Fruit fly (Drosophila melanogaster) whole organism, embryonic: ENCODE measurements around the gene CG6785.

ENCODE experiments used
- Asciz ChIP-seq: fragments of 200-800 bp; sonication (Bioruptor generic); optimal IDR thresholded peaks from 2 replicates; lab custom pipeline; 2017; ENCODE audit warnings: missing biosample characterization, mild to moderate bottlenecking, missing genetic modification characterization, missing genetic modification reagents
- Awh ChIP-seq: fragments of 200-800 bp; sonication (Bioruptor generic); IDR thresholded peaks from 2 replicates; pipeline ENCODE4, ENCODE4 v1.3.6; 2022; ENCODE audit warnings: missing biosample characterization, missing genetic modification characterization
- Blimp-1 ChIP-seq: fragments of 200-800 bp; sonication (Bioruptor generic); optimal IDR thresholded peaks from 3 replicates; lab custom pipeline; 2018; ENCODE audit warnings: missing biosample characterization, missing genetic modification characterization, mild to moderate bottlenecking, moderate library complexity, missing genetic modification reagents
- CG10147 ChIP-seq: fragments of 200-800 bp; sonication (Bioruptor generic); optimal IDR thresholded peaks from 2 replicates; lab custom pipeline; 2019; ENCODE audit warnings: missing biosample characterization, mild to moderate bottlenecking, missing genetic modification characterization, moderate library complexity
- CG1024 ChIP-seq: fragments of 200-800 bp; sonication (Bioruptor generic); IDR thresholded peaks from 2 replicates; pipeline ENCODE4 v1.3.6; 2022; ENCODE audit warnings: missing biosample characterization, missing genetic modification characterization
- CG12299 ChIP-seq: fragments of 200-800 bp; sonication (Bioruptor generic); optimal IDR thresholded peaks from 2 replicates; lab custom pipeline; 2018; ENCODE audit warnings: missing biosample characterization, mild to moderate bottlenecking, missing genetic modification characterization
- CG13296 ChIP-seq: fragments of 200-800 bp; sonication (Bioruptor generic); optimal IDR thresholded peaks from 3 replicates; lab custom pipeline; 2018; ENCODE audit warnings: missing biosample characterization, mild to moderate bottlenecking, missing genetic modification characterization
- CG14441 ChIP-seq: fragments of 200-800 bp; sonication (Bioruptor generic); IDR thresholded peaks from 2 replicates; pipeline ENCODE4 v1.3.6; 2022; ENCODE audit warnings: missing biosample characterization, missing genetic modification characterization
- CG15601 ChIP-seq: fragments of 200-800 bp; sonication (Bioruptor generic); optimal IDR thresholded peaks from 3 replicates; lab custom pipeline; 2019; ENCODE audit warnings: missing biosample characterization, mild to moderate bottlenecking, missing genetic modification characterization, moderate library complexity
- CG16779 ChIP-seq: fragments of 200-800 bp; sonication (Bioruptor generic); IDR thresholded peaks from 2 replicates; pipeline ENCODE4 v1.3.6; 2022; ENCODE audit warnings: missing biosample characterization, missing genetic modification characterization
- CG16815 ChIP-seq: fragments of 200-800 bp; sonication (Bioruptor generic); optimal IDR thresholded peaks from 3 replicates; lab custom pipeline; 2017; ENCODE audit warnings: missing biosample characterization, mild to moderate bottlenecking, missing genetic modification characterization
- CG17186 ChIP-seq: fragments of 200-800 bp; sonication (Bioruptor generic); optimal IDR thresholded peaks from 3 replicates; lab custom pipeline; 2017; ENCODE audit warnings: missing biosample characterization, missing genetic modification reagents, missing genetic modification characterization
- CG17612 ChIP-seq: fragments of 200-800 bp; sonication (Bioruptor generic); IDR thresholded peaks from 2 replicates; pipeline ENCODE4 v1.3.6; 2022; ENCODE audit warnings: missing biosample characterization, missing genetic modification characterization
- CG2202 ChIP-seq: fragments of 200-800 bp; sonication (Bioruptor generic); optimal IDR thresholded peaks from 2 replicates; lab custom pipeline; 2018; ENCODE audit warnings: missing biosample characterization, mild to moderate bottlenecking, missing genetic modification characterization
- CG3065 ChIP-seq: fragments of 200-800 bp; sonication (Bioruptor generic); optimal IDR thresholded peaks from 2 replicates; lab custom pipeline; 2016; ENCODE audit warnings: missing biosample characterization, missing genetic modification characterization
- CG32532 ChIP-seq: fragments of 200-800 bp; sonication (Bioruptor generic); IDR thresholded peaks from 2 replicates; pipeline ENCODE4 v1.3.6; 2022; ENCODE audit warnings: missing biosample characterization, missing genetic modification characterization
- CG3726 ChIP-seq: fragments of 200-800 bp; sonication (Bioruptor generic); IDR thresholded peaks from 3 replicates; pipeline ENCODE4, ENCODE4 v1.3.6; 2022; ENCODE audit warnings: missing biosample characterization, missing genetic modification characterization
- CG4820 ChIP-seq: fragments of 200-800 bp; sonication (Bioruptor generic); optimal IDR thresholded peaks from 3 replicates; lab custom pipeline; 2016; ENCODE audit warnings: missing biosample characterization, missing genetic modification characterization
- CG7839 ChIP-seq: fragments of 200-800 bp; sonication (Bioruptor generic); optimal IDR thresholded peaks from 3 replicates; lab custom pipeline; 2018; ENCODE audit warnings: missing biosample characterization, mild to moderate bottlenecking, missing genetic modification characterization, moderate library complexity
- CG8478 ChIP-seq: fragments of >200 bp; optimal IDR thresholded peaks from 2 replicates; lab custom pipeline; 2018
- D19A ChIP-seq: fragments of 200-800 bp; optimal IDR thresholded peaks from 3 replicates; lab custom pipeline; 2019; ENCODE audit warnings: missing biosample characterization, mild to moderate bottlenecking, missing genetic modification characterization, moderate library complexity
- Fer3 ChIP-seq: fragments of 200-800 bp; sonication (Bioruptor generic); optimal IDR thresholded peaks from 2 replicates; lab custom pipeline; 2018; ENCODE audit warnings: missing biosample characterization, mild to moderate bottlenecking, missing genetic modification characterization, moderate library complexity
- HLH4C ChIP-seq: fragments of 200-800 bp; sonication (Bioruptor generic); IDR thresholded peaks from 3 replicates; pipeline ENCODE4 v1.3.6; 2022; ENCODE audit warnings: missing biosample characterization, missing genetic modification characterization; ENCODE audit not compliant: partially characterized antibody
- Hsf ChIP-seq: fragments of 200-800 bp; sonication (Bioruptor generic); optimal IDR thresholded peaks from 3 replicates; lab custom pipeline; 2016; ENCODE audit warnings: missing biosample characterization, missing genetic modification characterization
- MESR4 ChIP-seq: fragments of 200-800 bp; sonication (Bioruptor generic); optimal IDR thresholded peaks from 2 replicates; lab custom pipeline; 2018; ENCODE audit warnings: missing biosample characterization, mild to moderate bottlenecking, missing genetic modification characterization, moderate library complexity
- Meics ChIP-seq: fragments of 200-800 bp; sonication (Bioruptor generic); optimal IDR thresholded peaks from 2 replicates; lab custom pipeline; 2017; ENCODE audit warnings: missing biosample characterization, mild to moderate bottlenecking, missing genetic modification characterization
- Optix ChIP-seq: fragments of 200-800 bp; sonication (Bioruptor generic); IDR thresholded peaks from 3 replicates; pipeline ENCODE4 v1.3.6; 2022; ENCODE audit warnings: missing biosample characterization, missing genetic modification characterization
- Side ChIP-seq: fragments of 200-800 bp; sonication (Bioruptor generic); optimal IDR thresholded peaks from 2 replicates; lab custom pipeline; 2016; ENCODE audit warnings: missing biosample characterization, missing genetic modification characterization
- Sin3A ChIP-seq: fragments of >200 bp; optimal IDR thresholded peaks from 2 replicates; lab custom pipeline; 2018
- Sox102F ChIP-seq: fragments of 200-800 bp; sonication (Bioruptor generic); optimal IDR thresholded peaks from 2 replicates; lab custom pipeline; 2018; ENCODE audit warnings: missing biosample characterization, mild to moderate bottlenecking, missing genetic modification characterization, moderate library complexity
- ash1 ChIP-seq: fragments of 200-800 bp; sonication (Bioruptor generic); optimal IDR thresholded peaks from 2 replicates; lab custom pipeline; 2018; ENCODE audit warnings: missing biosample characterization, mild to moderate bottlenecking, missing genetic modification characterization
- bcd ChIP-seq: fragments of 200-800 bp; sonication (Bioruptor generic); optimal IDR thresholded peaks from 2 replicates; lab custom pipeline; 2017; ENCODE audit warnings: missing biosample characterization, mild to moderate bottlenecking, missing genetic modification characterization
- chinmo ChIP-seq: fragments of 200-800 bp; sonication (Bioruptor generic); IDR thresholded peaks from 4 replicates; pipeline ENCODE4 v1.3.6; 2022; ENCODE audit warnings: missing biosample characterization, missing genetic modification characterization; ENCODE audit not compliant: partially characterized antibody
- croc ChIP-seq: fragments of 200-800 bp; sonication (Bioruptor generic); conservative IDR thresholded peaks from 3 replicates; pipeline ENCODE4 v1.3.6; 2022; ENCODE audit warnings: missing biosample characterization, missing genetic modification characterization
- emc ChIP-seq: fragments of 200-800 bp; sonication (Bioruptor generic); optimal IDR thresholded peaks from 2 replicates; lab custom pipeline; 2016; ENCODE audit warnings: missing biosample characterization, missing genetic modification characterization
- esg ChIP-seq: fragments of 200-800 bp; sonication (Bioruptor generic); conservative IDR thresholded peaks from 2 replicates; pipeline ENCODE4 v1.3.6; 2022; ENCODE audit warnings: missing biosample characterization, missing genetic modification characterization
- grn ChIP-seq: fragments of 200-800 bp; sonication (Bioruptor generic); optimal IDR thresholded peaks from 3 replicates; lab custom pipeline; 2017; ENCODE audit warnings: missing biosample characterization, missing genetic modification characterization
- hb ChIP-seq: fragments of 200-800 bp; sonication (Bioruptor generic); IDR thresholded peaks from 3 replicates; pipeline ENCODE4 v1.3.6; 2022; ENCODE audit warnings: missing biosample characterization, missing genetic modification characterization; ENCODE audit not compliant: partially characterized antibody
- hbn ChIP-seq: fragments of 200-800 bp; sonication (Bioruptor generic); IDR thresholded peaks from 2 replicates; pipeline ENCODE4 v1.3.6; 2022; ENCODE audit warnings: missing biosample characterization, missing genetic modification characterization; ENCODE audit not compliant: partially characterized antibody
- her ChIP-seq: fragments of 200-800 bp; sonication (Bioruptor generic); optimal IDR thresholded peaks from 2 replicates; lab custom pipeline; 2016; ENCODE audit warnings: missing biosample characterization, missing genetic modification characterization
- insv ChIP-seq, 2 experiments: fragments of 200-800 bp; sonication (Bioruptor generic); optimal IDR thresholded peaks; 3 replicates each; lab custom pipeline; 2016 to 2018; ENCODE audit warnings: missing biosample characterization in 2 of 2, missing genetic modification characterization in 2 of 2
- lbe ChIP-seq: fragments of 200-800 bp; sonication (Bioruptor generic); optimal IDR thresholded peaks from 2 replicates; lab custom pipeline; 2016; ENCODE audit warnings: missing biosample characterization, mild to moderate bottlenecking, missing genetic modification characterization
- maf-S ChIP-seq: fragments of 200-800 bp; sonication (Bioruptor generic); optimal IDR thresholded peaks from 2 replicates; lab custom pipeline; 2016; ENCODE audit warnings: missing biosample characterization, missing genetic modification characterization
- oc ChIP-seq: fragments of 200-800 bp; sonication (Bioruptor generic); optimal IDR thresholded peaks from 2 replicates; lab custom pipeline; 2018; ENCODE audit warnings: missing biosample characterization, mild to moderate bottlenecking, missing genetic modification characterization, moderate library complexity
- pb ChIP-seq: fragments of 200-800 bp; sonication (Bioruptor generic); optimal IDR thresholded peaks from 3 replicates; lab custom pipeline; 2016; ENCODE audit warnings: missing biosample characterization, missing genetic modification characterization
- slbo ChIP-seq: fragments of 200-800 bp; sonication (Bioruptor generic); IDR thresholded peaks from 2 replicates; pipeline ENCODE4 v1.3.6; 2022; ENCODE audit warnings: missing biosample characterization, missing genetic modification characterization
- tap ChIP-seq: fragments of 200-800 bp; optimal IDR thresholded peaks from 3 replicates; lab custom pipeline; 2019; ENCODE audit warnings: missing biosample characterization, mild to moderate bottlenecking, missing genetic modification characterization, moderate library complexity
- zen ChIP-seq: fragments of 200-800 bp; sonication (Bioruptor generic); optimal IDR thresholded peaks from 3 replicates; lab custom pipeline; 2018; ENCODE audit warnings: missing biosample characterization, mild to moderate bottlenecking, missing genetic modification characterization, moderate library complexity

CG6785 gene

dm6 chr2L:12026458-12027431 is 18.3 kb downstream of the CG6785 start (continued):
- TF ChIP-seq insv (GFP tag; optimal IDR thresholded peaks at IDR 0.05; lab: Kevin White, UChicago) (no peak), CG10147 (GFP tag; lab: Kevin White, UChicago) (no peak), pb (GFP tag; lab: Kevin White, UChicago) (no peak), CG14441 (GFP tag; lab: Robert Waterston, UW) (peak; percentile 62), CG8478 (lab: Kevin White, UChicago) (no peak), CG32532 (GFP tag; lab: Robert Waterston, UW) (peak; percentile 53), chinmo (GFP tag; lab: Robert Waterston, UW) (0 out of 4 replicates have a peak, but pooled peaks have one; percentile 64), bcd (GFP tag; lab: Kevin White, UChicago) (peak; percentile 60), Sin3A (lab: Kevin White, UChicago) (no peak), hb (no peak), MESR4 (GFP tag; lab: Kevin White, UChicago) (no peak), Side (GFP tag; lab: Kevin White, UChicago) (no peak), grn (GFP tag; lab: Kevin White, UChicago) (peak; percentile 95), her (GFP tag; lab: Kevin White, UChicago) (no peak), esg (GFP tag; lab: Robert Waterston, UW) (no peak; the same call in 1 of the 2 replicates), Awh (GFP tag; lab: Robert Waterston, UW) (peak; percentile 52), CG2202 (tag; lab: Kevin White, UChicago) (no peak), CG13296 (GFP tag; lab: Kevin White, UChicago) (peak; percentile 32), CG16779 (GFP tag; lab: Robert Waterston, UW) (no peak), zen (peak; percentile 3), tap (tag; lab: Kevin White, UChicago) (no peak), maf-S (no peak), hbn (GFP tag; lab: Robert Waterston, UW) (no peak), CG17186 (GFP tag; lab: Kevin White, UChicago) (no peak), CG7839 (tag; lab: Kevin White, UChicago) (peak; percentile 69), CG4820 (GFP tag; lab: Kevin White, UChicago) (peak; percentile 35), Fer3 (tag; lab: Kevin White, UChicago) (peak; percentile 24), D19A (peak; percentile 36), CG15601 (tag; lab: Kevin White, UChicago) (peak; percentile 38), CG12299 (tag; lab: Kevin White, UChicago) (no peak), HLH4C (GFP tag; lab: Robert Waterston, UW) (no peak), CG16815 (GFP tag; lab: Kevin White, UChicago) (no peak), oc (tag; lab: Kevin White, UChicago) (peak; percentile 36), ash1 (GFP tag; lab: Kevin White, UChicago) (no peak), slbo (GFP tag; lab: Robert Waterston, UW) (peak; percentile 63), Asciz (GFP tag; lab: Kevin White, UChicago) (peak; percentile 3), Meics (GFP tag; lab: Kevin White, UChicago) (peak; percentile 68), Optix (GFP tag; lab: Robert Waterston, UW) (peak; percentile 32; the same call in 1 of the 3 replicates), CG3065 (GFP tag; lab: Kevin White, UChicago) (no peak), croc (GFP tag; lab: Robert Waterston, UW) (no peak; the same call in 2 of the 3 replicates), CG17612 (GFP tag; lab: Robert Waterston, UW) (peak; percentile 23; the same call in 1 of the 2 replicates), CG3726 (0 out of 3 replicates have a peak, but pooled peaks have one; percentile 47), Sox102F (peak; percentile 64), Blimp-1 (GFP tag; lab: Kevin White, UChicago) (peak; percentile 63), emc (no peak), CG1024 (no peak; the same call in 1 of the 2 replicates), lbe (GFP tag; lab: Kevin White, UChicago) (peak; percentile 24), Hsf (GFP tag; lab: Kevin White, UChicago) (peak; percentile 52)
